Worm (Caenorhabditis elegans) whole organism, L4 larva: ENCODE measurements around the gene idpp-15.

Experiments used
- daf-12 ChIP-seq: fragments of 150-350 bp; optimal IDR thresholded peaks from 2 replicates; lab custom pipeline; 2014; ENCODE audit warnings: missing biosample characterization, missing genetic modification reagents, missing genetic modification characterization
- egl-27 ChIP-seq: sonication (generic microtip); optimal IDR thresholded peaks from 3 replicates; lab custom pipeline; 2017; ENCODE audit warnings: missing biosample characterization, missing genetic modification reagents, missing genetic modification characterization
- fos-1 ChIP-seq: fragments of 150-350 bp; optimal IDR thresholded peaks from 2 replicates; lab custom pipeline; 2014; ENCODE audit warnings: missing biosample characterization, missing genetic modification characterization
- mep-1 ChIP-seq: fragments of 150-350 bp; sonication (generic microtip); optimal IDR thresholded peaks from 3 replicates; lab custom pipeline; 2014; ENCODE audit warnings: missing biosample characterization, missing genetic modification characterization
- nhr-77 ChIP-seq: fragments of 150-350 bp; optimal IDR thresholded peaks from 2 replicates; lab custom pipeline; 2014; ENCODE audit warnings: missing biosample characterization, missing genetic modification characterization
- php-3 ChIP-seq: fragments of 200-800 bp; sonication (Bioruptor generic); IDR thresholded peaks from 2 replicates; pipeline ENCODE4 v1.3.6; 2022; ENCODE audit warnings: missing genetic modification reagents, missing genetic modification characterization, missing compliant biosample characterization
- unc-39 ChIP-seq: sonication (generic microtip); optimal IDR thresholded peaks from 2 replicates; lab custom pipeline; 2017; ENCODE audit warnings: missing biosample characterization, missing genetic modification characterization

DNA sequence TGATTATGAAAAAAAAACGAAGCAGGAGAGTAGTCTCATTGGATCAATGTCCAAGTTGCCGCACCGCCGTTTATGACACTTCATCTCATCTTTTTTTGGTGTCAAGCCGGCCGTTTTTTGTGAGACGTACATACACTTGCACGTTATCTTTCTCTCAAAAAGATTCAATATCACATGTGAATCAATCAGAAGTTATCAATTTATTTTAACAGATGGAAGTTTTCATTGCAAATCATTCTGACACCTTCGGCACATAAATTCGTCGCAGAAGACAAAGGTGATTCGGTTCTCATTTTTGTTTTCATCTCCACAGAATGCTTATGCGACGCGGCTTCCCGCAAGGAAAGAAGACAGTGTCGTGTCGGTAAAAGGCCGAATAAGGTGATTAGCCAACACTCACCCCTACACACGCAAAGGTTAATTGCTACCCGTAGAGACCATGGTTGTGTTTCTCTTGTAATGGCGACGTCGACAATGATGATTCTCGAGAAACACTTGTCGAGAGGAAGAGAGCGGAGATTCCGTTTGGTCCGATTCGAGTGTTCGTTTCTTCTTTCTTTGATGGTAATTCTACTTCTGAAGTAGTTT, 20.6 kb upstream of the idpp-15 start:
- TF ChIP-seq nhr-77 (no peak), mep-1 (tag; lab: Kevin White, UChicago) (no peak), fos-1 (tag; lab: Kevin White, UChicago) (no peak), php-3 (no peak), egl-27 (no peak), unc-39 (tag; lab: Kevin White, UChicago) (no peak), daf-12 (no peak)
